Worm (Caenorhabditis elegans): ENCODE data around the gene F25F2.1.

ce11 chrIII:4495250-4495649 is 13.4 kb upstream of the F25F2.1 start:
- no peak for TF ChIP-seq him-1 (tag; optimal IDR thresholded peaks at IDR 0.05)
- TF ChIP-seq W03F9.2 (tag; optimal IDR thresholded peaks at IDR 0.05), result no peak

All from whole organism, L4/young adult.